Worm (Caenorhabditis elegans) whole organism, mixed stage, embryonic: ENCODE data around the gene cat-1.

ENCODE experiments used
- M03D4.4 ChIP-seq: sonication (generic microtip); optimal IDR thresholded peaks from 2 replicates; lab custom pipeline; 2017; ENCODE audit warnings: mild to moderate bottlenecking, missing genetic modification characterization, missing compliant biosample characterization
- bed-3 ChIP-seq: fragments of 200-800 bp; sonication (Bioruptor generic); optimal IDR thresholded peaks from 3 replicates; lab custom pipeline; 2018; ENCODE audit warnings: mild to moderate bottlenecking, missing genetic modification characterization, moderate library complexity, missing compliant biosample characterization
- blmp-1 ChIP-seq: fragments of 150-350 bp; optimal IDR thresholded peaks from 2 replicates; lab custom pipeline; 2014; ENCODE audit warnings: missing biosample characterization, missing genetic modification characterization
- ceh-83 ChIP-seq: fragments of 200-800 bp; sonication (Bioruptor generic); optimal IDR thresholded peaks from 2 replicates; lab custom pipeline; 2018; ENCODE audit warnings: mild to moderate bottlenecking, missing genetic modification characterization, missing compliant biosample characterization
- ces-1 ChIP-seq: fragments of 150-350 bp; optimal IDR thresholded peaks from 2 replicates; lab custom pipeline; 2014; ENCODE audit warnings: missing biosample characterization, missing genetic modification reagents, missing genetic modification characterization
- cnd-1 ChIP-seq: fragments of 200-800 bp; sonication (Bioruptor generic); optimal IDR thresholded peaks from 2 replicates; lab custom pipeline; 2018; ENCODE audit warnings: mild to moderate bottlenecking, missing genetic modification characterization, missing compliant biosample characterization
- drap-1 ChIP-seq: fragments of 200-800 bp; sonication (Bioruptor generic); optimal IDR thresholded peaks from 3 replicates; lab custom pipeline; 2018; ENCODE audit warnings: mild to moderate bottlenecking, missing genetic modification characterization, missing compliant biosample characterization
- elt-1 ChIP-seq: sonication (generic microtip); optimal IDR thresholded peaks from 2 replicates; lab custom pipeline; 2017; ENCODE audit warnings: missing genetic modification characterization, mild to moderate bottlenecking, missing compliant biosample characterization, antibody characterized with exemption, moderate library complexity, borderline replicate concordance; ENCODE audit not compliant: insufficient read depth
- elt-3 ChIP-seq: fragments of 150-350 bp; optimal IDR thresholded peaks from 2 replicates; lab custom pipeline; 2014; ENCODE audit warnings: missing biosample characterization, missing genetic modification characterization
- flh-1 ChIP-seq: fragments of 200-800 bp; sonication (Bioruptor generic); optimal IDR thresholded peaks from 2 replicates; lab custom pipeline; 2018; ENCODE audit warnings: mild to moderate bottlenecking, missing genetic modification characterization, moderate library complexity, missing compliant biosample characterization
- ham-2 ChIP-seq: fragments of 200-800 bp; sonication (Bioruptor generic); optimal IDR thresholded peaks from 2 replicates; lab custom pipeline; 2018; ENCODE audit warnings: mild to moderate bottlenecking, missing genetic modification characterization, missing compliant biosample characterization
- hlh-1 ChIP-seq: fragments of 150-350 bp; optimal IDR thresholded peaks from 2 replicates; lab custom pipeline; 2014; ENCODE audit warnings: missing biosample characterization, missing genetic modification reagents, missing genetic modification characterization
- lin-13 ChIP-seq: fragments of 150-350 bp; optimal IDR thresholded peaks from 2 replicates; lab custom pipeline; 2014; ENCODE audit warnings: missing biosample characterization, missing genetic modification characterization
- lin-32 ChIP-seq: fragments of 200-800 bp; sonication (Bioruptor generic); optimal IDR thresholded peaks from 2 replicates; lab custom pipeline; 2018; ENCODE audit warnings: mild to moderate bottlenecking, missing genetic modification characterization, missing compliant biosample characterization
- mab-5 ChIP-seq: fragments of 150-350 bp; optimal IDR thresholded peaks from 2 replicates; lab custom pipeline; 2014; ENCODE audit warnings: missing biosample characterization, missing genetic modification characterization
- mep-1 ChIP-seq: fragments of 150-350 bp; optimal IDR thresholded peaks from 2 replicates; lab custom pipeline; 2017; ENCODE audit warnings: missing biosample characterization, missing genetic modification reagents, missing genetic modification characterization, inconsistent platforms
- mls-2 ChIP-seq: sonication (generic microtip); optimal IDR thresholded peaks from 2 replicates; lab custom pipeline; 2016; ENCODE audit warnings: mild to moderate bottlenecking, missing genetic modification characterization, moderate library complexity, missing compliant biosample characterization
- nhr-12 ChIP-seq: fragments of 150-350 bp; optimal IDR thresholded peaks from 2 replicates; lab custom pipeline; 2014; ENCODE audit warnings: missing biosample characterization, missing genetic modification characterization
- nhr-2 ChIP-seq: fragments of 150-350 bp; optimal IDR thresholded peaks from 2 replicates; lab custom pipeline; 2014; ENCODE audit warnings: missing biosample characterization, missing genetic modification characterization
- nhr-237 ChIP-seq: fragments of 150-350 bp; optimal IDR thresholded peaks from 2 replicates; lab custom pipeline; 2014; ENCODE audit warnings: missing biosample characterization, missing genetic modification characterization
- nhr-28 ChIP-seq: fragments of 150-350 bp; optimal IDR thresholded peaks from 2 replicates; lab custom pipeline; 2014; ENCODE audit warnings: missing biosample characterization, missing genetic modification characterization
- nhr-76 ChIP-seq: sonication (generic microtip); optimal IDR thresholded peaks from 2 replicates; lab custom pipeline; 2017; ENCODE audit warnings: missing biosample characterization, missing genetic modification characterization
- pha-4 ChIP-seq: fragments of 150-350 bp; optimal IDR thresholded peaks from 2 replicates; lab custom pipeline; 2018; ENCODE audit warnings: missing biosample characterization, missing genetic modification reagents, missing genetic modification characterization
- sem-2 ChIP-seq: fragments of 200-800 bp; sonication (Bioruptor generic); optimal IDR thresholded peaks from 2 replicates; lab custom pipeline; 2018; ENCODE audit warnings: mild to moderate bottlenecking, missing genetic modification characterization, missing compliant biosample characterization
- snpc-4 ChIP-seq: fragments of 150-350 bp; optimal IDR thresholded peaks from 2 replicates; lab custom pipeline; 2014; ENCODE audit warnings: missing biosample characterization, missing genetic modification characterization
- sptf-1 ChIP-seq: sonication (generic microtip); optimal IDR thresholded peaks from 2 replicates; lab custom pipeline; 2017; ENCODE audit warnings: mild to moderate bottlenecking, missing genetic modification characterization, moderate library complexity, missing compliant biosample characterization
- tbx-8 ChIP-seq: fragments of 200-800 bp; sonication (Bioruptor generic); optimal IDR thresholded peaks from 2 replicates; lab custom pipeline; 2018; ENCODE audit warnings: mild to moderate bottlenecking, missing genetic modification characterization, moderate library complexity, missing compliant biosample characterization
- unc-120 ChIP-seq: sonication (generic microtip); optimal IDR thresholded peaks from 2 replicates; lab custom pipeline; 2017; ENCODE audit warnings: missing genetic modification characterization, missing compliant biosample characterization; ENCODE audit not compliant: poor library complexity, severe bottlenecking
- unc-39 ChIP-seq: fragments of 150-350 bp; optimal IDR thresholded peaks from 2 replicates; lab custom pipeline; 2014; ENCODE audit warnings: missing biosample characterization, missing genetic modification characterization
- unc-62 ChIP-seq: fragments of 150-350 bp; optimal IDR thresholded peaks from 2 replicates; lab custom pipeline; 2014; ENCODE audit warnings: missing biosample characterization, missing genetic modification reagents, missing genetic modification characterization
- ztf-11 ChIP-seq: fragments of 150-350 bp; optimal IDR thresholded peaks from 2 replicates; lab custom pipeline; 2014; ENCODE audit warnings: missing biosample characterization, missing genetic modification characterization

cat-1 gene

DNA sequence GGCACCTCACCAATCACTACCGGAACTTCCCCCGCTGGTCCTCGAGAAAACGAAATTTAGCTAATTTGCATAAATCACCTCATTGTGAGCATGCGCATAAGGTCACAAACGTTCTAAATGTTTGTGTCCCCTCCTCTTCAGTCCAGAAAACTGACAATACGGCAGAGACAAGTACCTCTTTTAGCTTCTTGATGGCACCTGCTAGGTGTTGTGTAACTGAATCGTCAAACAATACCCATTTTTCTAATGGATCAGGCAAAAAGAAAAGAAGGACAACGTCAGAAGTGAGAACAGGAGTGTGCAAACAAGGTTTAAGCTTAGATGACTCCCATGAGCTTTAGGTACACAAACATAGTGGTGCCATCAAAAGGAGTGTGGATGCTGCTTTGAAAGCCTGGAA, 11.0 kb downstream of the cat-1 start:
- TF ChIP-seq nhr-2 (tag; lab: Kevin White, UChicago) (peak; percentile 30), sem-2 (GFP tag; lab: Kevin White, UChicago) (no peak), ceh-83 (GFP tag; lab: Kevin White, UChicago) (no peak), ztf-11 (tag; lab: Kevin White, UChicago) (no peak), nhr-28 (tag; lab: Kevin White, UChicago) (no peak), ham-2 (GFP tag; lab: Kevin White, UChicago) (peak; percentile 21), drap-1 (GFP tag; lab: Kevin White, UChicago) (no peak), nhr-12 (tag; lab: Kevin White, UChicago) (no peak), nhr-76 (tag; lab: Kevin White, UChicago) (no peak), ces-1 (GFP tag; lab: Kevin White, UChicago) (peak; percentile 32), sptf-1 (tag; lab: Kevin White, UChicago) (no peak), hlh-1 (no peak)

DNA sequence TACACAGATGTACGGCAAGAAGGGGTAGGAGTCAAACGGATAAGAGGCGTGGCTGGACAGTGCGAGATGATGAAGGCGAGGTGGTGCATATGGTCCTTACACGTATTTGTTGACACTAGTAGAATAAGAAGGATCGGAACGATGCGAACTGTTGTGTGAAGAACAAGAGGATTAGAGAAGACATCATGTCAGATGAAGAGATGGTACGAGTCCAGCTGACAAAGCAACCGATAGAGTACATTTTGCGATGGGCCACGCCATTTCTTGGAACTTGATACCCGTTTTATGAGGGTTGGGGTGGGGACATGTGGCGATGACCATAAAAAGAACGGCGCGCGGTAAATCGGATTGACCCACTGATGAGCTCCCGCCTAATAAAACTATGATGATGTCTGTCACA, 12.1 kb downstream of the cat-1 start:
- TF ChIP-seq cnd-1 (tag; lab: Kevin White, UChicago) (peak; percentile 53), unc-120 (no peak)

DNA sequence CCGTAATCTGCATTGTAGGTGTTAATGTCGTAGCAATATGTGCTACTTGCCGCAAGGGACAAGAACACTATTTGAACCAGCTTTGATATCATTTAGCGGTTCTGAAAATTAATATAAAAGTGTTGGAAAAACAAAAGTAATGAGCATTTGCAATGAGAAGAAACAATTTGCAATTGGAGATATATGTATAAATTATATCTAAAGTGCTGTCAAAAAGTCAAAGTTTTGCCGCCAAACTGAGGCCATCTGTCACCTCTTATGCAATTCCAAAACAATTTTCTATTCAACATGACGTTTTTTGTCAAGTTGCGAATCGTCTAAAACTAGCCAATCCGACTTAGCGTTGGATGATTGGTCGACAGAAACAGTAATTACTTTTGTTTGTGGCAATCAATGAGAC, 13.3 kb downstream of the cat-1 start, which contains the start of gene W01C8.5:
Gene W01C8.5, minus strand, starts transcription at position 101 of the 400 bp plus-strand sequence.
- no peak for TF ChIP-seq unc-62
- TF ChIP-seq unc-120: no peak
- TF ChIP-seq tbx-8 (GFP tag; lab: Kevin White, UChicago): no peak
- no peak for TF ChIP-seq nhr-76 (tag; lab: Kevin White, UChicago)
- TF ChIP-seq unc-39 (tag; lab: Kevin White, UChicago): no peak
- TF ChIP-seq mep-1 (tag; lab: Kevin White, UChicago): no peak
- TF ChIP-seq ztf-11 (tag; lab: Kevin White, UChicago): no peak
- no peak for TF ChIP-seq blmp-1 (tag; lab: Kevin White, UChicago)
- no peak for TF ChIP-seq M03D4.4 (tag; lab: Kevin White, UChicago)
- TF ChIP-seq bed-3: no peak
- no peak for TF ChIP-seq snpc-4 (tag; lab: Kevin White, UChicago)
- no peak for TF ChIP-seq sptf-1 (tag; lab: Kevin White, UChicago)
- no peak for TF ChIP-seq ces-1 (GFP tag; lab: Kevin White, UChicago)

DNA sequence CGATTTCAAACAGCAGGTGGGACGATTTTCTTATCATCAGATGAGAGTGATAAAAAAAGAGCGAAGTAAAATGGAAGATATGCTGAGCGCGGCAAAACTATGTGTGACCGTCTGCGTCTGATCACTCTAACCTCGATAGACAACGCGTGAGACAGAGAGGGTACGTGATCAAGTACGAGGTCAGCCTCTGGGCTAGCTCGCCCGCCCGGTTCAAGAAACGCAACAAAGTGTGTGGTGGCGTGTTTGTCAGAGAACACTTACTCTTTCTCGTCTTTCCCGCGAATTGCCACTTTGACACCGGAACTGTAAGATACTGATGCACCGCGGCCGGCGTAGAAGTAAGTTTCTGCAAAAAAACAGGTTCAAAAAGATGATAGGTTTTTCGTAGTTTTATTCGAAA, 14.3 kb downstream of the cat-1 start:
- TF ChIP-seq lin-32 (GFP tag; lab: Kevin White, UChicago): no peak
- TF ChIP-seq sem-2 (GFP tag; lab: Kevin White, UChicago): no peak
- no peak for TF ChIP-seq M03D4.4 (tag; lab: Kevin White, UChicago)
- peak; percentile 23 for TF ChIP-seq nhr-2 (tag; lab: Kevin White, UChicago)
- TF ChIP-seq mls-2: no peak
- no peak for TF ChIP-seq nhr-237 (tag; lab: Kevin White, UChicago)
- TF ChIP-seq unc-120: no peak
- peak; percentile 39 for TF ChIP-seq elt-1 (tag; lab: Kevin White, UChicago)
- no peak for TF ChIP-seq drap-1 (GFP tag; lab: Kevin White, UChicago)
- peak; percentile 11 for TF ChIP-seq ham-2 (GFP tag; lab: Kevin White, UChicago)

DNA sequence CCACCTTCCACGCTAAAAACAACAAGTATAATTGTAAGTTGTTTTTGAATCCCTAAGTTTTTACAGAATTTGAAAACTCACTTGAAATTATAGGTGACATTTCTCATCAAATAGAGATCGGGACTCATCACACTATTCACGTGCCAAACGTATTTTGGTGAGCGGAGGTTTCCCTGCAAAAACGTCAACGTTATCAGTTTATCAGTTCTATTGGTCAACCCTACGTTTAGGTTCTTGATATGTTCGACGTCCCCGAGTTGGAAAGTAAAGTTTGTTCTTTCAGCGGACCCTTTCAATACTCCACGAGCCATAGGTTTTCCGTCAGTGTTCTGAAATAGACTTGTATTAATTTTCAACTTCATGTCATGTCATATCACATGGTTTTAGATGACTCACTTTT, 15.1 kb downstream of the cat-1 start:
- TF ChIP-seq ztf-11 (tag; lab: Kevin White, UChicago) (no peak), elt-3 (no peak), snpc-4 (tag; lab: Kevin White, UChicago) (no peak), mab-5 (no peak), mep-1 (tag; lab: Kevin White, UChicago) (no peak), ceh-83 (GFP tag; lab: Kevin White, UChicago) (no peak), pha-4 (tag; lab: Kevin White, UChicago) (no peak), cnd-1 (tag; lab: Kevin White, UChicago) (no peak), flh-1 (GFP tag; lab: Kevin White, UChicago) (no peak), lin-13 (tag; lab: Kevin White, UChicago) (no peak), bed-3 (no peak)
